Worm (Caenorhabditis elegans) whole organism, L4 larva: ENCODE results near the gene mlt-10.
A peak's percentile ranks its signal among the peaks of the same experiment; 100 is the strongest.

Source experiments
- F26F4.8 ChIP-seq: fragments of 200-800 bp; sonication (Bioruptor generic); conservative IDR thresholded peaks from 2 replicates; pipeline ENCODE4 v1.3.6; 2022; ENCODE audit warnings: missing genetic modification characterization, missing compliant biosample characterization
- R02D3.7 ChIP-seq: fragments of 150-350 bp; sonication (generic microtip); optimal IDR thresholded peaks from 3 replicates; lab custom pipeline; 2014; ENCODE audit warnings: missing biosample characterization, missing genetic modification characterization
- T26A8.4 ChIP-seq: fragments of 200-800 bp; sonication (Bioruptor generic); IDR thresholded peaks from 2 replicates; pipeline ENCODE4 v1.3.6; 2022; ENCODE audit warnings: missing genetic modification characterization, missing compliant biosample characterization
- Y48G9A.11 ChIP-seq: fragments of 200-800 bp; sonication (Bioruptor generic); IDR thresholded peaks from 2 replicates; pipeline ENCODE4 v1.3.6; 2022; ENCODE audit warnings: missing genetic modification reagents, missing genetic modification characterization, missing compliant biosample characterization
- Y5F2A.4 ChIP-seq: fragments of 200-800 bp; sonication (Bioruptor generic); optimal IDR thresholded peaks from 2 replicates; lab custom pipeline; 2018; ENCODE audit warnings: mild to moderate bottlenecking, missing genetic modification characterization, missing compliant biosample characterization
- Y75B8A.6 ChIP-seq: fragments of 200-800 bp; sonication (Bioruptor generic); IDR thresholded peaks from 2 replicates; pipeline ENCODE4 v1.3.6; 2022; ENCODE audit warnings: missing genetic modification reagents, missing genetic modification characterization, missing compliant biosample characterization
- ZK337.2 ChIP-seq: fragments of 200-800 bp; sonication (Bioruptor generic); IDR thresholded peaks from 2 replicates; pipeline ENCODE4 v1.3.6; 2022; ENCODE audit warnings: missing genetic modification reagents, missing genetic modification characterization, missing compliant biosample characterization
- ZK546.5 ChIP-seq, 2 experiments: sonication (generic microtip); optimal IDR thresholded peaks; 2 replicates each; lab custom pipeline; 2017; ENCODE audit warnings: missing biosample characterization in 2 of 2, missing genetic modification characterization in 2 of 2
- aha-1 ChIP-seq: fragments of 150-350 bp; peaks from one replicate; lab custom pipeline; 2014; ENCODE audit warnings: missing biosample characterization, missing genetic modification characterization
- attf-4 ChIP-seq: sonication (generic microtip); optimal IDR thresholded peaks from 3 replicates; lab custom pipeline; 2017; ENCODE audit warnings: missing biosample characterization, missing genetic modification characterization
- ceh-28 ChIP-seq: fragments of 150-350 bp; optimal IDR thresholded peaks from 2 replicates; lab custom pipeline; 2014; ENCODE audit warnings: missing biosample characterization, missing genetic modification reagents, missing genetic modification characterization
- ceh-82 ChIP-seq: sonication (generic microtip); optimal IDR thresholded peaks from 2 replicates; lab custom pipeline; 2017; ENCODE audit warnings: missing biosample characterization, missing genetic modification characterization
- cey-2 ChIP-seq: sonication (generic microtip); optimal IDR thresholded peaks from 3 replicates; lab custom pipeline; 2017; ENCODE audit warnings: missing genetic modification characterization, mild to moderate bottlenecking, missing compliant biosample characterization, antibody characterized with exemption, borderline replicate concordance; ENCODE audit not compliant: insufficient read depth
- daf-16 ChIP-seq, 3 experiments: sonication (generic microtip); optimal IDR thresholded peaks; 2 replicates each; lab custom pipeline; 2016 to 2017; ENCODE audit warnings: missing genetic modification characterization in 3 of 3, missing genetic modification reagents in 3 of 3, mild to moderate bottlenecking in 2 of 3, missing compliant biosample characterization in 2 of 3, missing biosample characterization in 1 of 3, moderate library complexity in 1 of 3
- egl-27 ChIP-seq: sonication (generic microtip); optimal IDR thresholded peaks from 3 replicates; lab custom pipeline; 2017; ENCODE audit warnings: missing biosample characterization, missing genetic modification reagents, missing genetic modification characterization
- gei-8 ChIP-seq: fragments of 200-800 bp; sonication (Bioruptor generic); optimal IDR thresholded peaks from 2 replicates; lab custom pipeline; 2018; ENCODE audit warnings: mild to moderate bottlenecking, missing genetic modification characterization, missing compliant biosample characterization
- jun-1 ChIP-seq: fragments of 150-350 bp; optimal IDR thresholded peaks from 2 replicates; lab custom pipeline; 2014; ENCODE audit warnings: missing biosample characterization, missing genetic modification reagents, missing genetic modification characterization
- lin-13 ChIP-seq: fragments of 150-350 bp; optimal IDR thresholded peaks from 2 replicates; lab custom pipeline; 2014; ENCODE audit warnings: missing biosample characterization, missing genetic modification reagents, missing genetic modification characterization
- lin-39 ChIP-seq: fragments of 150-350 bp; optimal IDR thresholded peaks from 2 replicates; lab custom pipeline; 2014; ENCODE audit warnings: missing biosample characterization, missing genetic modification reagents, missing genetic modification characterization
- lsy-2 ChIP-seq, 2 experiments: fragments of 150-350 bp in 1 of 2; sonication (generic microtip) in 1 of 2; optimal IDR thresholded peaks; 2 replicates each; lab custom pipeline; 2014 to 2017; ENCODE audit warnings: missing biosample characterization in 2 of 2, missing genetic modification characterization in 2 of 2
- mdl-1 ChIP-seq, 2 experiments: fragments of 150-350 bp in 1 of 2; sonication (generic microtip) in 1 of 2; optimal IDR thresholded peaks; 2 replicates each; lab custom pipeline; 2014 to 2017; ENCODE audit warnings: missing biosample characterization in 2 of 2, missing genetic modification characterization in 2 of 2
- mdt-29 ChIP-seq: fragments of 200-800 bp; sonication (Bioruptor generic); IDR thresholded peaks from 2 replicates; pipeline ENCODE4 v1.3.6; 2022; ENCODE audit warnings: missing genetic modification reagents, missing genetic modification characterization, missing compliant biosample characterization
- nhr-102 ChIP-seq: sonication (generic microtip); optimal IDR thresholded peaks from 2 replicates; lab custom pipeline; 2016; ENCODE audit warnings: mild to moderate bottlenecking, missing genetic modification characterization, moderate library complexity, missing compliant biosample characterization
- nhr-111 ChIP-seq: fragments of 200-800 bp; sonication (Bioruptor generic); optimal IDR thresholded peaks from 2 replicates; lab custom pipeline; 2018; ENCODE audit warnings: mild to moderate bottlenecking, missing genetic modification characterization, missing compliant biosample characterization
- nhr-25 ChIP-seq: sonication (generic microtip); optimal IDR thresholded peaks from 2 replicates; lab custom pipeline; 2017; ENCODE audit warnings: missing genetic modification characterization, mild to moderate bottlenecking, missing compliant biosample characterization, antibody characterized with exemption, moderate library complexity, borderline replicate concordance; ENCODE audit not compliant: insufficient read depth
- pha-4 ChIP-seq, 2 experiments: fragments of 150-350 bp in 1 of 2; fragments of 200-800 bp in 1 of 2; sonication (Bioruptor generic) in 1 of 2; IDR thresholded peaks in 1 of 2; optimal IDR thresholded peaks in 1 of 2; 2 replicates each; pipeline versions ENCODE4 v1.3.6 to Lab custom; 2014 to 2022; ENCODE audit warnings: missing genetic modification characterization in 2 of 2, missing genetic modification reagents in 2 of 2, missing biosample characterization in 1 of 2, missing compliant biosample characterization in 1 of 2
- php-3 ChIP-seq: fragments of 200-800 bp; sonication (Bioruptor generic); IDR thresholded peaks from 2 replicates; pipeline ENCODE4 v1.3.6; 2022; ENCODE audit warnings: missing genetic modification reagents, missing genetic modification characterization, missing compliant biosample characterization
- pqm-1 ChIP-seq: sonication (generic microtip); optimal IDR thresholded peaks from 2 replicates; lab custom pipeline; 2017; ENCODE audit warnings: missing biosample characterization, missing genetic modification characterization
- sdz-12 ChIP-seq: fragments of 200-800 bp; sonication (Bioruptor generic); optimal IDR thresholded peaks from 2 replicates; lab custom pipeline; 2018; ENCODE audit warnings: mild to moderate bottlenecking, missing genetic modification characterization, missing compliant biosample characterization
- set-16 ChIP-seq: fragments of 200-800 bp; sonication (Bioruptor generic); IDR thresholded peaks from 2 replicates; pipeline ENCODE4 v1.3.6; 2022; ENCODE audit warnings: missing genetic modification reagents, missing genetic modification characterization, missing compliant biosample characterization
- unc-62 ChIP-seq, 3 experiments: fragments of 150-350 bp in 1 of 3; sonication (generic microtip); optimal IDR thresholded peaks in 2 of 3; peaks in 1 of 3; 1 replicate in 1 of 3; 2 replicates in 2 of 3; lab custom pipeline; 2014 to 2017; ENCODE audit warnings: missing biosample characterization in 3 of 3, missing genetic modification characterization in 3 of 3, missing genetic modification reagents in 3 of 3, missing genotype in 1 of 3
- ztf-11 ChIP-seq: fragments of 150-350 bp; optimal IDR thresholded peaks from 2 replicates; lab custom pipeline; 2014; ENCODE audit warnings: missing biosample characterization, missing genetic modification characterization

mlt-10 gene

DNA sequence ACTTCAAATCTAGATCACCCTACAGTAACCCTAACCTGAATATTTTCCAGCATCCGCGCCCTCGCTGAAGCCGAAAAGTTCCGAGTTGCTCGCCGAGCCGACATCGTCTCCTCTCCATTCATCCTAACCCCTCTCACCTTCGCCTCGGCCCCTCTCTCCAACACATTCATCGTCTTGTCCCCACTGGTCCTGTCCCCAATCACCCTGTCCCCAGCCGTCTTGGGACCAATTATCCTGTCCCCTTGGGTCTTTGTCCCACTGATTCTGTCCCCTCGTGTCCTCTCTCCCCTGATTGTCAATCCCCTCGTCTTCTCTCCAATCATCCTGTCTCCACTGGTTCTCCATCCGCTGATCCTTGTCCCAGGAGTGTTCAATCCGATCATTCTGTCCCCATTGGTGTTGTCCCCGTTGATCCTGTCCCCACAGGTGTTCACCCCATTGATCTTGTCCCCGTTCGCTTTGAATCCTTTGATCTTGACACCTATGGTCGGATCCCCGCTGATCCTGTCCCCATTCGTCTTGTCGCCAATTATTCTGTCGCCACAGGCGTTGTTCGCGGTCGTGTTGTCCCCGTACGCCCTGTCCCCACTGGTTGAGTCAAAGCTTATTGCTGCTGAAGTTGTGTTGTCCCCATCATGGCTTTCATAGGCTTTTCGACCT, 4.9 kb downstream of the mlt-10 start, which contains the start of gene lips-7 (continued):
- TF ChIP-seq lin-39 (tag; lab: Kevin White, UChicago): no peak
- no peak for TF ChIP-seq sdz-12
- no peak for TF ChIP-seq egl-27 (tag; lab: Kevin White, UChicago)
- no peak for TF ChIP-seq daf-16 (GFP tag; optimal IDR thresholded peaks at IDR 0.05; lab: Kevin White, UChicago)
- TF ChIP-seq daf-16 (tag; optimal IDR thresholded peaks at IDR 0.05; lab: Kevin White, UChicago): no peak
- TF ChIP-seq unc-62 (GFP tag; optimal IDR thresholded peaks at IDR 0.05 in 1 of 2; lab: Kevin White, UChicago): peak in 1 of 2 experiments; percentile 84
- no peak for TF ChIP-seq unc-62 (tag; optimal IDR thresholded peaks at IDR 0.05; lab: Kevin White, UChicago)
- TF ChIP-seq mdt-29 (GFP tag; lab: Robert Waterston, UW): no peak
- TF ChIP-seq Y75B8A.6 (GFP tag; lab: Robert Waterston, UW): no peak
- no peak for TF ChIP-seq lin-13 (GFP tag; lab: Kevin White, UChicago)
- no peak for TF ChIP-seq attf-4 (tag; lab: Kevin White, UChicago)
- TF ChIP-seq aha-1 (tag; lab: Kevin White, UChicago): peak; percentile 20
- no peak for TF ChIP-seq gei-8 (GFP tag; lab: Kevin White, UChicago)
- TF ChIP-seq mdl-1 (tag; optimal IDR thresholded peaks at IDR 0.05; lab: Kevin White, UChicago): no peak
- TF ChIP-seq jun-1 (tag; lab: Kevin White, UChicago): no peak
- peak; percentile 23 for TF ChIP-seq nhr-111 (GFP tag; lab: Kevin White, UChicago)
- TF ChIP-seq cey-2: no peak
- 0 out of 2 replicates have a peak, but pooled peaks have one; percentile 44 for TF ChIP-seq F26F4.8 (GFP tag; lab: Robert Waterston, UW)

DNA sequence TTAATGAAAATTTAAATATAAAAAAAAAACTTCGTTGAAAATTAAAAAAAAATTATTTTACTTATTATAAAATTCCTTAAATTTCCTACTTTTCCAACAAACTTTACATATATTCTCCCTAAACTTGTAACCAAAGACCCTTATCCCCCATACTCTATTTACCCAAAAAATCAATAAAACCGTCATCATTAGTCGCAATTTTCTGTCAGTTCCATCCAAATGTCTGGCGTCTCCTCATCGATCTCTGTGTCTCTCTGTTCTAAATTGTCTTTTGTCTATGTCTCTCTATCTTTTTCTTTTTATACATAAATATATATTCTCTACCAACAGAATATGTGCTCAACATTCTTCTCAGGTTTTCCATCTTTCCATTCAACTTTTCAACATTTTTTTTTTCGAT, 8.9 kb downstream of the mlt-10 start:
- TF ChIP-seq pha-4 (GFP tag; IDR thresholded peaks at IDR 0.05; lab: Robert Waterston, UW) (no peak), pha-4 (tag; optimal IDR thresholded peaks at IDR 0.05; lab: Kevin White, UChicago) (no peak), ceh-28 (peak; percentile 34), lsy-2 (tag; optimal IDR thresholded peaks at IDR 0.05; lab: Kevin White, UChicago) (peak in 1 of 2 experiments; percentile 25), nhr-25 (tag; lab: Kevin White, UChicago) (no peak), ZK546.5 (tag; optimal IDR thresholded peaks at IDR 0.05; lab: Kevin White, UChicago) (no peak), T26A8.4 (GFP tag; lab: Robert Waterston, UW) (0 out of 2 replicates have a peak, but pooled peaks have one; percentile 8)

DNA sequence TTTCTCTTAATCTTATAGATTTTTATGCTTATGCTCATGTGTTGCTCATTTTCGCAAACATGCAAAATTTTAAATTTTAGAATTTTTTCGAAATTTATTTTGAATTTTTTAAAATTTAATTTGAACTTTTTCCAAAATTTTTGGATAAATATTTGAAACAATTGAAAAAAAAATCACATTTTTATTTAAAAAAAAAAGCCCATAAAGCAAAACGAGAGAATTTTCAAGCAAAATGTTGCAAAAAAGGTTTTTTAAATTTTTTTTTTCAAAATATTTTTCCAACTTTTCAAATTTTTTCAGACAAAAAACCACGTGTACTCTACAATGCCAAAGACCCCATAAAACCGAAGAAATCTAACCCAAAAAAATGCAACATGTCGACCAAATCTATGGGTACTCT, 9.7 kb downstream of the mlt-10 start, which contains the start of the genes C09E8.1 and C09E8.6:
Gene C09E8.1 (plus strand): TSS at position 301 of the 400 bp plus-strand sequence.
Gene C09E8.6 (plus strand): TSS at position 313 of the 400 bp plus-strand sequence.
- TF ChIP-seq Y5F2A.4 (GFP tag; lab: Kevin White, UChicago): no peak
- peak in 1 of 2 experiments; percentile 6 for TF ChIP-seq unc-62 (GFP tag; optimal IDR thresholded peaks at IDR 0.05 in 1 of 2; lab: Kevin White, UChicago)
- no peak for TF ChIP-seq unc-62 (tag; optimal IDR thresholded peaks at IDR 0.05; lab: Kevin White, UChicago)

DNA sequence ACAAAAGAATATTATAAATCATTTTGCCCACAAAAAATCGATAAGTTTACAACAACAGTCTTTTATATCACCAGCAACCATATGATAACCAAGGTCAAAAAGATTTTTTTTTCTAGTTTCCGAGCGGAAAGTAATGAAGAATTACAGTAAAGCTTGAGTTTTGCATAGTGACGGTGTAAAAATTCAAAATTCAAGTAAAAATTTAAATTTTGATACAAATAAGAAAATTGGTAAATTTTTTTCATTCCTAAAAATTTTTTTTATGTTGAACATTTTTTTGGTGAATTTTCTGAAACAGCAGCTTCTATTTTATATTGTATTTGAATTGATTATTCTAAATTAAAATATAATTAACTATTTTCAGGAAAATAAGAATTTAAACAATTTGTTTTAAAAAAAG, 22.3 kb downstream of the mlt-10 start, which contains the start of gene W08F4.5:
Gene W08F4.5 (minus strand): TSS at position 101 of the 400 bp plus-strand sequence.
- TF ChIP-seq R02D3.7 (tag; lab: Kevin White, UChicago): no peak
- TF ChIP-seq mdl-1 (tag; optimal IDR thresholded peaks at IDR 0.05; lab: Kevin White, UChicago): no peak
- TF ChIP-seq nhr-102 (tag; lab: Kevin White, UChicago): peak; percentile 10
- TF ChIP-seq lin-39 (tag; lab: Kevin White, UChicago): no peak
- TF ChIP-seq ztf-11: no peak

DNA sequence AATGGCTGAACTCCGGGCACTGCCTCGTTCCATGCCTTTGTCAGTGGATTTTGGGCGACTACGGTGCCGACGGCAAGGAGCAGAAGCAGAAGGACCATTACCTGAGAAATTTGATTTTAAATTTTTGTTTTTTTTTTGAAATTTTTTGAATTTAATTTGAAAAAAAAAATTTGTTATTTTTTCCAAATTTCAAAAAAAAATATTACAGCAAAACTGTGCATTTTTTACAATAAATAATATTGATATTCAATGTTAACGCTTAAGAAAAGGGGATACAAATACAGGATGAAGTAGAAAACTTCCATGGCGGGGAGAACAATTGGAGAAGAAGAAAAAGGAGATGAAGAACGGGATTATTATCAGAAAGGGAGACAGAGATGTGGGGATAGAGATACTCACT, 25.5 kb downstream of the mlt-10 start, which contains the start of gene mlt-8:
Gene mlt-8 (minus strand): TSS at position 101 of the 400 bp plus-strand sequence.
- no peak for TF ChIP-seq Y48G9A.11 (GFP tag; lab: Robert Waterston, UW)
- no peak for TF ChIP-seq ZK337.2 (GFP tag; lab: Robert Waterston, UW)
- TF ChIP-seq pqm-1: no peak
- TF ChIP-seq php-3 (GFP tag; lab: Robert Waterston, UW): no peak
- TF ChIP-seq attf-4 (tag; lab: Kevin White, UChicago): no peak
- no peak for TF ChIP-seq gei-8 (GFP tag; lab: Kevin White, UChicago)
- TF ChIP-seq ceh-82 (tag; lab: Kevin White, UChicago): no peak
- no peak for TF ChIP-seq lsy-2 (tag; optimal IDR thresholded peaks at IDR 0.05; lab: Kevin White, UChicago)
- TF ChIP-seq set-16 (GFP tag; lab: Robert Waterston, UW): peak; percentile 7; the same call in 1 of the 2 replicates
